Fruit fly (Drosophila melanogaster) whole organism, embryonic: ENCODE measurements around the gene Atg13.

Source experiments
- ATbp ChIP-seq: fragments of 200-800 bp; sonication (Bioruptor generic); optimal IDR thresholded peaks from 2 replicates; lab custom pipeline; 2017; ENCODE audit warnings: missing biosample characterization, mild to moderate bottlenecking, missing genetic modification characterization, missing genetic modification reagents
- Aef1 ChIP-seq: fragments of 200-800 bp; sonication (Bioruptor generic); IDR thresholded peaks from 3 replicates; pipeline ENCODE4 v1.3.6; 2022; ENCODE audit warnings: missing biosample characterization, missing genetic modification characterization
- B-H1 ChIP-seq: fragments of 200-800 bp; sonication (Bioruptor generic); IDR thresholded peaks from 3 replicates; pipeline ENCODE4 v1.3.6; 2022; ENCODE audit warnings: missing biosample characterization, missing genetic modification characterization
- CG10147 ChIP-seq: fragments of 200-800 bp; sonication (Bioruptor generic); optimal IDR thresholded peaks from 2 replicates; lab custom pipeline; 2019; ENCODE audit warnings: missing biosample characterization, mild to moderate bottlenecking, missing genetic modification characterization, moderate library complexity
- CG1024 ChIP-seq: fragments of 200-800 bp; sonication (Bioruptor generic); IDR thresholded peaks from 2 replicates; pipeline ENCODE4 v1.3.6; 2022; ENCODE audit warnings: missing biosample characterization, missing genetic modification characterization
- CG10543 ChIP-seq: fragments of 200-800 bp; sonication (Bioruptor generic); optimal IDR thresholded peaks from 3 replicates; lab custom pipeline; 2017; ENCODE audit warnings: missing biosample characterization, mild to moderate bottlenecking, missing genetic modification characterization, moderate library complexity
- CG10979 ChIP-seq: fragments of 200-800 bp; sonication (Bioruptor generic); optimal IDR thresholded peaks from 2 replicates; lab custom pipeline; 2018; ENCODE audit warnings: missing biosample characterization, mild to moderate bottlenecking, missing genetic modification characterization, moderate library complexity
- CG11085 ChIP-seq: fragments of 200-800 bp; sonication (Bioruptor generic); IDR thresholded peaks from 2 replicates; pipeline ENCODE4 v1.3.6; 2022; ENCODE audit warnings: missing biosample characterization, missing genetic modification characterization
- CG11723 ChIP-seq: fragments of 200-800 bp; sonication (Bioruptor generic); optimal IDR thresholded peaks from 2 replicates; lab custom pipeline; 2017; ENCODE audit warnings: missing biosample characterization, mild to moderate bottlenecking, missing genetic modification characterization
- CG14667 ChIP-seq: fragments of 200-800 bp; sonication (Bioruptor generic); IDR thresholded peaks from 2 replicates; pipeline ENCODE4 v1.3.6; 2022; ENCODE audit warnings: missing biosample characterization, missing genetic modification characterization
- CG15269 ChIP-seq: fragments of 200-800 bp; sonication (Bioruptor generic); optimal IDR thresholded peaks from 2 replicates; lab custom pipeline; 2018; ENCODE audit warnings: missing biosample characterization, mild to moderate bottlenecking, missing genetic modification characterization, moderate library complexity
- CG1529 ChIP-seq: fragments of 200-800 bp; sonication (Bioruptor generic); optimal IDR thresholded peaks from 3 replicates; lab custom pipeline; 2018; ENCODE audit warnings: missing biosample characterization, missing genetic modification characterization
- CG15479 ChIP-seq: fragments of 200-800 bp; sonication (Bioruptor generic); optimal IDR thresholded peaks from 3 replicates; lab custom pipeline; 2019; ENCODE audit warnings: missing biosample characterization, mild to moderate bottlenecking, missing genetic modification characterization, moderate library complexity
- CG16813 ChIP-seq: fragments of 200-800 bp; sonication (Bioruptor generic); IDR thresholded peaks from 3 replicates; pipeline ENCODE4 v1.3.6; 2022; ENCODE audit warnings: missing biosample characterization, missing genetic modification characterization; ENCODE audit not compliant: partially characterized antibody
- CG2129 ChIP-seq: fragments of 200-800 bp; sonication (Bioruptor generic); IDR thresholded peaks from 2 replicates; pipeline ENCODE4 v1.3.6; 2022; ENCODE audit warnings: missing biosample characterization, missing genetic modification characterization; ENCODE audit not compliant: partially characterized antibody
- CG31365 ChIP-seq: fragments of 200-800 bp; sonication (Bioruptor generic); optimal IDR thresholded peaks from 2 replicates; lab custom pipeline; 2018; ENCODE audit warnings: missing biosample characterization, mild to moderate bottlenecking, missing genetic modification characterization
- CG32772 ChIP-seq: fragments of 200-800 bp; sonication (Bioruptor generic); IDR thresholded peaks from 2 replicates; pipeline ENCODE4 v1.3.6; 2022; ENCODE audit warnings: missing biosample characterization, missing genetic modification characterization
- CG6765 ChIP-seq: fragments of 200-800 bp; sonication (Bioruptor generic); optimal IDR thresholded peaks from 3 replicates; lab custom pipeline; 2017; ENCODE audit warnings: missing biosample characterization, mild to moderate bottlenecking, missing genetic modification characterization
- CG7372 ChIP-seq: fragments of 200-800 bp; sonication (Bioruptor generic); IDR thresholded peaks from 2 replicates; pipeline ENCODE4 v1.3.6; 2022; ENCODE audit warnings: missing biosample characterization, missing genetic modification characterization
- CG8924 ChIP-seq: fragments of 200-800 bp; optimal IDR thresholded peaks from 3 replicates; lab custom pipeline; 2019; ENCODE audit warnings: missing biosample characterization, mild to moderate bottlenecking, missing genetic modification characterization, moderate library complexity
- CG9727 ChIP-seq: fragments of 200-800 bp; sonication (Bioruptor generic); optimal IDR thresholded peaks from 3 replicates; lab custom pipeline; 2017; ENCODE audit warnings: missing biosample characterization, mild to moderate bottlenecking, missing genetic modification characterization
- D19B ChIP-seq: fragments of 200-800 bp; sonication (Bioruptor generic); optimal IDR thresholded peaks from 2 replicates; lab custom pipeline; 2017; ENCODE audit warnings: missing biosample characterization, mild to moderate bottlenecking, missing genetic modification characterization
- Dip3 ChIP-seq: fragments of 200-800 bp; sonication (Bioruptor generic); optimal IDR thresholded peaks from 3 replicates; lab custom pipeline; 2016; ENCODE audit warnings: missing biosample characterization, missing genetic modification characterization
- Fer1 ChIP-seq: fragments of 200-800 bp; sonication (Bioruptor generic); optimal IDR thresholded peaks from 2 replicates; lab custom pipeline; 2017; ENCODE audit warnings: missing biosample characterization, mild to moderate bottlenecking, missing genetic modification characterization
- Gug ChIP-seq: fragments of 200-800 bp; sonication (Bioruptor generic); IDR thresholded peaks from 4 replicates; pipeline ENCODE4 v1.3.6; 2022; ENCODE audit warnings: missing biosample characterization, missing genetic modification characterization
- Lhr ChIP-seq: fragments of 200-800 bp; sonication (Bioruptor generic); optimal IDR thresholded peaks from 3 replicates; lab custom pipeline; 2017; ENCODE audit warnings: mild to moderate bottlenecking, missing biosample characterization, missing genetic modification reagents, missing genetic modification characterization
- MESR4 ChIP-seq: fragments of 200-800 bp; sonication (Bioruptor generic); optimal IDR thresholded peaks from 2 replicates; lab custom pipeline; 2018; ENCODE audit warnings: missing biosample characterization, mild to moderate bottlenecking, missing genetic modification characterization, moderate library complexity
- NC2α ChIP-seq: fragments of 200-800 bp; sonication (Bioruptor generic); optimal IDR thresholded peaks from 2 replicates; lab custom pipeline; 2016; ENCODE audit warnings: missing biosample characterization, missing genetic modification characterization
- Nf-YA ChIP-seq: fragments of 200-800 bp; sonication (Bioruptor generic); IDR thresholded peaks from 2 replicates; pipeline ENCODE4 v1.3.6; 2022; ENCODE audit warnings: missing biosample characterization, missing genetic modification characterization
- Poxn ChIP-seq: fragments of 200-800 bp; sonication (Bioruptor generic); IDR thresholded peaks from 2 replicates; pipeline ENCODE4 v1.3.6; 2022; ENCODE audit warnings: missing biosample characterization, missing genetic modification characterization
- Six4 ChIP-seq: fragments of 200-800 bp; sonication (Bioruptor generic); optimal IDR thresholded peaks from 2 replicates; lab custom pipeline; 2016; ENCODE audit warnings: missing biosample characterization, missing genetic modification characterization
- Trl ChIP-seq, 3 experiments: fragments of >200 bp in 2 of 3; fragments of 200-800 bp in 1 of 3; sonication (Bioruptor generic) in 1 of 3; optimal IDR thresholded peaks; 2 replicates in 1 of 3; 3 replicates in 2 of 3; lab custom pipeline; 2016 to 2017; ENCODE audit warnings: missing biosample characterization in 1 of 3, missing genetic modification characterization in 1 of 3
- ab ChIP-seq: fragments of 200-800 bp; sonication (Bioruptor generic); optimal IDR thresholded peaks from 2 replicates; lab custom pipeline; 2016; ENCODE audit warnings: missing biosample characterization, missing genetic modification characterization
- abd-A ChIP-seq: fragments of 200-800 bp; sonication (Bioruptor generic); optimal IDR thresholded peaks from 3 replicates; lab custom pipeline; 2019; ENCODE audit warnings: missing biosample characterization, mild to moderate bottlenecking, missing genetic modification characterization, moderate library complexity
- ato ChIP-seq: fragments of 200-800 bp; sonication (Bioruptor generic); IDR thresholded peaks from 2 replicates; pipeline ENCODE4 v1.3.6; 2022; ENCODE audit warnings: missing biosample characterization, missing genetic modification characterization; ENCODE audit not compliant: partially characterized antibody
- cato ChIP-seq: fragments of 200-800 bp; sonication (Bioruptor generic); optimal IDR thresholded peaks from 2 replicates; lab custom pipeline; 2016; ENCODE audit warnings: missing biosample characterization, missing genetic modification characterization, borderline replicate concordance
- chif ChIP-seq, 2 experiments: fragments of 200-800 bp; sonication (Bioruptor generic); optimal IDR thresholded peaks; 3 replicates each; lab custom pipeline; 2016; ENCODE audit warnings: missing biosample characterization in 2 of 2, missing genetic modification characterization in 2 of 2
- crol ChIP-seq: fragments of 200-800 bp; sonication (Bioruptor generic); IDR thresholded peaks from 2 replicates; pipeline ENCODE4 v1.3.6; 2022; ENCODE audit warnings: missing biosample characterization, missing genetic modification characterization
- dysf ChIP-seq: fragments of 200-800 bp; sonication (Bioruptor generic); IDR thresholded peaks from 3 replicates; pipeline ENCODE4 v1.3.6; 2022; ENCODE audit warnings: missing biosample characterization, missing genetic modification characterization
- fd3F ChIP-seq: fragments of 200-800 bp; sonication (Bioruptor generic); optimal IDR thresholded peaks from 2 replicates; lab custom pipeline; 2018; ENCODE audit warnings: missing biosample characterization, mild to moderate bottlenecking, missing genetic modification characterization, moderate library complexity
- gt ChIP-seq: fragments of 200-800 bp; sonication (Bioruptor generic); IDR thresholded peaks from 2 replicates; pipeline ENCODE4 v1.3.6; 2022; ENCODE audit warnings: missing biosample characterization, missing genetic modification characterization
- jigr1 ChIP-seq: fragments of 200-800 bp; sonication (Bioruptor generic); IDR thresholded peaks from 3 replicates; pipeline ENCODE4 v1.3.6; 2022; ENCODE audit warnings: missing biosample characterization, missing genetic modification characterization
- lmd ChIP-seq: fragments of 200-800 bp; sonication (Bioruptor generic); IDR thresholded peaks from 2 replicates; pipeline ENCODE4 v1.3.6; 2022; ENCODE audit warnings: missing biosample characterization, missing genetic modification characterization
- mld ChIP-seq: fragments of 200-800 bp; sonication (Bioruptor generic); IDR thresholded peaks from 3 replicates; pipeline ENCODE4 v1.3.6; 2022; ENCODE audit warnings: missing biosample characterization, missing genetic modification characterization; ENCODE audit not compliant: partially characterized antibody
- nerfin-1 ChIP-seq: fragments of 200-800 bp; sonication (Bioruptor generic); optimal IDR thresholded peaks from 3 replicates; lab custom pipeline; 2019; ENCODE audit warnings: missing biosample characterization, mild to moderate bottlenecking, missing genetic modification characterization, moderate library complexity
- sim ChIP-seq: fragments of 200-800 bp; sonication (Bioruptor generic); IDR thresholded peaks from 2 replicates; pipeline ENCODE4 v1.3.6; 2022; ENCODE audit warnings: missing biosample characterization, missing genetic modification characterization
- sna ChIP-seq: fragments of 200-800 bp; sonication (Bioruptor generic); IDR thresholded peaks from 2 replicates; pipeline ENCODE4 v1.3.6; 2022; ENCODE audit warnings: missing biosample characterization, missing genetic modification characterization; ENCODE audit not compliant: partially characterized antibody
- ssp ChIP-seq: fragments of 200-800 bp; sonication (Bioruptor generic); IDR thresholded peaks from 2 replicates; pipeline ENCODE4 v1.3.6; 2022; ENCODE audit warnings: missing biosample characterization, missing genetic modification characterization

Atg13 gene

dm6 chr3R:8333768-8334470 is 15.7 kb upstream of the Atg13 start, which contains the start of gene Poxm (continued):
- TF ChIP-seq mld (GFP tag; lab: Robert Waterston, UW), result 0 out of 3 replicates have a peak, but pooled peaks have one; percentile 49
- TF ChIP-seq NC2α (GFP tag; lab: Kevin White, UChicago), result no peak
- TF ChIP-seq D19B (GFP tag; lab: Kevin White, UChicago), result peak; percentile 65
- peak; percentile 81; the same call in 2 of the 3 replicates for TF ChIP-seq B-H1 (GFP tag; lab: Robert Waterston, UW)
- TF ChIP-seq CG6765 (GFP tag; lab: Kevin White, UChicago), result peak; percentile 27
- TF ChIP-seq crol (GFP tag; lab: Robert Waterston, UW), result 0 out of 2 replicates have a peak, but pooled peaks have one; percentile 26
- peak; percentile 75 for TF ChIP-seq fd3F (GFP tag; lab: Kevin White, UChicago)
- peak; percentile 92 for TF ChIP-seq CG15269 (tag; lab: Kevin White, UChicago)
- TF ChIP-seq Poxn, result no peak
- peak; percentile 47 to 78 for TF ChIP-seq Trl (optimal IDR thresholded peaks at IDR 0.05; lab: Kevin White, UChicago)
- TF ChIP-seq Trl (GFP tag; optimal IDR thresholded peaks at IDR 0.05; lab: Kevin White, UChicago), result peak; percentile 58
- peak; percentile 96 for TF ChIP-seq CG9727 (GFP tag; lab: Kevin White, UChicago)
- no peak for TF ChIP-seq CG2129 (GFP tag; lab: Robert Waterston, UW)
- peak; percentile 90; the same call in 2 of the 3 replicates for TF ChIP-seq Aef1 (GFP tag; lab: Robert Waterston, UW)
- TF ChIP-seq CG11085 (GFP tag; lab: Robert Waterston, UW), result peak; percentile 57
- TF ChIP-seq nerfin-1 (tag; lab: Kevin White, UChicago), result peak; percentile 90
- peak; percentile 89 for TF ChIP-seq CG7372 (GFP tag; lab: Robert Waterston, UW)
- no peak for TF ChIP-seq sna (GFP tag; lab: Robert Waterston, UW)
- peak; percentile 85 for TF ChIP-seq CG10147
- peak; percentile 81 for TF ChIP-seq ATbp (GFP tag; lab: Kevin White, UChicago)
- peak; percentile 58; the same call in 1 of the 2 replicates for TF ChIP-seq sim (GFP tag; lab: Robert Waterston, UW)
- TF ChIP-seq Lhr, result peak; percentile 69
- peak; percentile 94 for TF ChIP-seq CG8924
- TF ChIP-seq CG14667 (GFP tag; lab: Robert Waterston, UW), result peak; percentile 90; the same call in 1 of the 2 replicates
- TF ChIP-seq CG31365 (tag; lab: Kevin White, UChicago), result no peak
- peak; percentile 86; the same call in 2 of the 3 replicates for TF ChIP-seq jigr1
- TF ChIP-seq lmd, result peak; percentile 94
- TF ChIP-seq Gug (GFP tag; lab: Robert Waterston, UW), result peak; percentile 94
- peak; percentile 88 for TF ChIP-seq Six4
- peak; percentile 83 for TF ChIP-seq gt
- TF ChIP-seq CG10979 (tag; lab: Kevin White, UChicago), result peak; percentile 96
- no peak for TF ChIP-seq Fer1
- TF ChIP-seq Dip3 (GFP tag; lab: Kevin White, UChicago), result peak; percentile 19
- TF ChIP-seq cato (GFP tag; lab: Kevin White, UChicago), result peak; percentile 89
- TF ChIP-seq CG11723 (GFP tag; lab: Kevin White, UChicago), result peak; percentile 81
- TF ChIP-seq CG32772 (GFP tag; lab: Robert Waterston, UW), result peak; percentile 88
- peak; percentile 90 for TF ChIP-seq CG1529 (GFP tag; lab: Kevin White, UChicago)
- no peak for TF ChIP-seq CG15479 (GFP tag; lab: Kevin White, UChicago)
- peak; percentile 56 for TF ChIP-seq CG16813 (GFP tag; lab: Robert Waterston, UW)
- TF ChIP-seq ab, result no peak
- peak; percentile 94 for TF ChIP-seq dysf (GFP tag; lab: Robert Waterston, UW)
- peak; percentile 85 for TF ChIP-seq CG10543
- TF ChIP-seq chif (GFP tag; optimal IDR thresholded peaks at IDR 0.05; lab: Kevin White, UChicago), result peak; percentile 37 to 75
- TF ChIP-seq ato (GFP tag; lab: Robert Waterston, UW), result no peak
- TF ChIP-seq Nf-YA (GFP tag; lab: Robert Waterston, UW), result peak; percentile 21; the same call in 1 of the 2 replicates
- peak; percentile 89 for TF ChIP-seq ssp (GFP tag; lab: Robert Waterston, UW)
- no peak for TF ChIP-seq abd-A (tag; lab: Kevin White, UChicago)
- TF ChIP-seq CG1024, result peak; percentile 58; the same call in 1 of the 2 replicates
- TF ChIP-seq MESR4 (GFP tag; lab: Kevin White, UChicago), result no peak
